Fruit fly (Drosophila melanogaster): Measurements from ENCODE around the gene CG13021.
A peak's percentile ranks its signal among the peaks of the same experiment; 100 is the strongest.

CG13021 gene

DNA sequence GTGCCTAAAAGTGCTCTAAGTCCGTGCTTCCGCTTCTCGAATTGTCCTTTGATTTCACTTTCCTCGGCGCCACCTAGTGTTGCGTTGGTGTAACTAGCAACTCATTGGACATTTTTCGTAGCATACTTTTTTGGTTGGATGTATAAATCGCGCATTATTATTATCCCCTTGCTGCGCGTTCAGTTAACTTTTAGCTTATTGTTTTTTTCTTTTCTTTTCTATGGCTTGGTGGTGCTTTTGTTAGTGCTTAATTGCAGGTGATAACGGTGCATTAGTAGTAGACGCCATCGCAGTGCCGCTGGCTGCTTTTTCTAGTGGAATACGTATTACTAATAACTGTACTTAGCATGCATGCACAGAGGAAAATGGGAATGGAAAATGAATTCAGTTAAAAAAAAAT is 33.1 kb upstream of the CG13021 start:
- no peak for TF ChIP-seq CrebA (GFP tag; optimal IDR thresholded peaks at IDR 0.05; ENCODE audit: borderline replicate concordance)
- TF ChIP-seq Myc (optimal IDR thresholded peaks at IDR 0.05), result peak; percentile 60

DNA sequence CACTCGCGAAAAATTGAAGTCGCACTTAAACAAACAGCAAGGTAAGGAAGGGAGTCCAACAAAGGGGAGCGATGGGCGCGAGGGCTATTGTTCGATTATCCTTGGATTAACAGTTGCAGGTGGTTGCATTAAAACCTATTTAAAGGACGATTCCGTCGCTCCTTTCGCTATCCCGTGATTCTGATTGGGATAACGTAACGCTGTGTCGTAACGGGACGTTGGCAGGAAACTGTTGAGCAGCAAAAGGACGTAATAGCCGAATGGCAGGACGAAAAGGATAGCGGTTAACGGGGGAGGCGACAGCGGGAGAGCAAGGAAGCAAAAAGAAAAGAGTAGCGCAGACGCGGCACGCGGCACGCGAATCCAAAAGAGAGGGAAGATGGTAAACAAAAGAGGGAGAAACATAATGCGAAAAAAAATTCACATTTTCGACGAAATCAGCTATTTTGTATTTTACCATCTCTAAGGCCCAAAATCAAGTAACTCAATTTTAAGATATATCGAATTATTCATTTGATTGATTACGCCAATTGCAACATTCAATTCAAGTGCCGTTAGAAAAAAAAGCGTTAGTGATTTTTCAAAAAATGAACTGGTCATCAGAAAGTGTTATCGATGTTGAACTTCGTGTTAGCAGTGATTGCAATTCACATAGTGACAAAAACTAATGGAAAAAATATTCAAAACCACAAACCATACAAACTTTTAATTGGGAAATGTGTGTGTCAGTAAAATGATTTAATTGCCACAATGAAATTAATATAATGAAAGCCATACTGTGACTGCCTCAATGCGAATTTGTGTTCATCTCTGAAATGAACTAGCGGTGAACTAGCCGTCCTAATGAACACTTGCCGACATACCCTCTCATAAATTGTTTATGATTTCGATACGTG is 31.7 kb upstream of the CG13021 start, which contains the start of the genes CG10804 and CG10802:
CG10804 (minus strand) TSS at position 204 of the 896 bp plus-strand sequence.
CG10802 (plus strand) TSS at position 847 of the 896 bp plus-strand sequence.
- TF ChIP-seq usp (GFP tag; optimal IDR thresholded peaks at IDR 0.05) (no peak), Mio (GFP tag; optimal IDR thresholded peaks at IDR 0.05) (no peak), N (GFP tag; optimal IDR thresholded peaks at IDR 0.05) (no peak), CrebA (GFP tag; optimal IDR thresholded peaks at IDR 0.05; ENCODE audit: borderline replicate concordance) (no peak), sv (GFP tag; optimal IDR thresholded peaks at IDR 0.05) (peak; percentile 78), fru (GFP tag; optimal IDR thresholded peaks at IDR 0.05) (peak; percentile 71), woc (GFP tag; optimal IDR thresholded peaks at IDR 0.05) (peak; percentile 83), GATAd (GFP tag; optimal IDR thresholded peaks at IDR 0.05) (peak; percentile 44), Rel (GFP tag; optimal IDR thresholded peaks at IDR 0.05) (no peak), Rel (tag; optimal IDR thresholded peaks at IDR 0.05) (no peak), sage (GFP tag; optimal IDR thresholded peaks at IDR 0.05) (no peak), lola (GFP tag; optimal IDR thresholded peaks at IDR 0.05) (no peak), psq (GFP tag; optimal IDR thresholded peaks at IDR 0.05) (peak; percentile 59), jim (GFP tag; optimal IDR thresholded peaks at IDR 0.05) (no peak), dmrt93B (GFP tag; optimal IDR thresholded peaks at IDR 0.05) (no peak), Abd-B (GFP tag; optimal IDR thresholded peaks at IDR 0.05) (no peak), Hr78 (GFP tag; optimal IDR thresholded peaks at IDR 0.05) (no peak), Hnf4 (GFP tag; optimal IDR thresholded peaks at IDR 0.05) (peak; percentile 89), CG32264 (GFP tag; optimal IDR thresholded peaks at IDR 0.05) (no peak), pan (optimal IDR thresholded peaks at IDR 0.05) (no peak), Dfd (GFP tag; optimal IDR thresholded peaks at IDR 0.05) (no peak), Sp1 (GFP tag; optimal IDR thresholded peaks at IDR 0.05) (peak; percentile 54), ey (GFP tag; optimal IDR thresholded peaks at IDR 0.05) (peak; percentile 81), dsf (GFP tag; optimal IDR thresholded peaks at IDR 0.05; ENCODE audit: borderline replicate concordance) (peak; percentile 71), Vsx2 (GFP tag; optimal IDR thresholded peaks at IDR 0.05; ENCODE audit: partially characterized antibody) (no peak), OdsH (GFP tag; optimal IDR thresholded peaks at IDR 0.05) (peak; percentile 59), Jra (GFP tag; optimal IDR thresholded peaks at IDR 0.05) (peak; percentile 82), CG9705 (GFP tag; optimal IDR thresholded peaks at IDR 0.05) (peak; percentile 27), Hr83 (GFP tag; optimal IDR thresholded peaks at IDR 0.05; ENCODE audit: poor library complexity, severe bottlenecking) (peak; percentile 48), Dif (GFP tag; optimal IDR thresholded peaks at IDR 0.05; ENCODE audit: partially characterized antibody) (no peak), foxo (GFP tag; optimal IDR thresholded peaks at IDR 0.05) (peak in 1 of 2 experiments; percentile 85), dl (GFP tag; optimal IDR thresholded peaks at IDR 0.05; ENCODE audit: insufficient read depth in 1 of 2, partially characterized antibody in 2 of 2) (no peak), Myc (optimal IDR thresholded peaks at IDR 0.05) (peak; percentile 43), HLH106 (tag; optimal IDR thresholded peaks at IDR 0.05) (peak; percentile 79), h (GFP tag; optimal IDR thresholded peaks at IDR 0.05) (peak; percentile 84), brk (GFP tag; optimal IDR thresholded peaks at IDR 0.05) (peak; percentile 41), br (GFP tag; optimal IDR thresholded peaks at IDR 0.05) (no peak), rgr (GFP tag; optimal IDR thresholded peaks at IDR 0.05) (peak; percentile 83), tai (GFP tag; optimal IDR thresholded peaks at IDR 0.05) (peak; percentile 93)

All from whole organism, wandering third instar larva.